Worm (Caenorhabditis elegans) whole organism, L4/young adult: ENCODE results near the gene T03G11.10.
A peak's percentile ranks its signal among the peaks of the same experiment; 100 is the strongest.

Experiments
- W03F9.2 ChIP-seq: fragments of 150-350 bp; optimal IDR thresholded peaks from 2 replicates; lab custom pipeline; 2014; ENCODE audit warnings: missing biosample characterization, missing genetic modification characterization
- dao-5 ChIP-seq: sonication (generic microtip); optimal IDR thresholded peaks from 2 replicates; lab custom pipeline; 2016; ENCODE audit warnings: missing genotype, missing genetic modification characterization, moderate library complexity, missing compliant biosample characterization
- him-1 ChIP-seq: sonication (generic microtip); optimal IDR thresholded peaks from 2 replicates; lab custom pipeline; 2016; ENCODE audit warnings: missing genotype, missing genetic modification reagents, missing genetic modification characterization, missing compliant biosample characterization

The T03G11.10 gene

DNA sequence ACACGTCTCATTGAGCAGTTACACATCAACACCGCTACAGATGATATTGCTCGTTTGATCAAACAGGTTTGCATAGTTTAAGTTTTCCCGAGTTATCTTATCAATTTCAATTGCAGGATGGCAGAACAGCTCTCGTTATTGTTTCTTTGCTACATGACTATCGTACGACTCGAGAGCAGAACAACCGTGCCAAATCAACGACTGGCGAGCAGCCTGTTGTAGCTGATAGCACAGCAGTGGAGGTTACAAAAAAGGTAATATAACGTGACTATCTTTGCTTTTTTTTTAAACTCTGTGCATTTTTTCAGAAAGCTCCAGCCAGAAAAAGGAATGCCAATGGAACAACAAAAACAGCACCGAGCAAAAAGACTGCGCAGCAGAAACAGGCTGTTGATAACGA, 31.4 kb upstream of the T03G11.10 start:
- no peak for TF ChIP-seq dao-5 (tag; lab: Kevin White, UChicago)
- no peak for TF ChIP-seq him-1
- TF ChIP-seq W03F9.2: no peak

DNA sequence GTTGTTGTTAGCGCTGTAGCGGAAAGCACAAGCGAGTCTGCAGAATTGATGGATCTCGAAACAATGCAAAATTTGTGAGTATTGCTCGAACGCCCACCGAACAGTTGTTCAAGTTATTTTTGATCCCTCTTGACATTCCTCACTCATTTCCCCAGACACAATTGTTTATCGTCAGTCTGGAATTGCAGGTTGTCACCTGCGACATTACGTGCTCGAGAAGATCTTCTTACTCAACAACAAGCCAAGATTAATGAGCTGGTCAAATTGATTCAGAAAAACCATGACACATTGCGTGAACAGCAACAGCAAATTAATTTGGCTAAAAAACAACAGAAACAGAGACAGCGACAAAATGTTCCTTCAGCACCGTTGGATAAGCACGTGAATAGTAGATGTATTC, 30.9 kb upstream of the T03G11.10 start:
- TF ChIP-seq dao-5 (tag; lab: Kevin White, UChicago): no peak
- TF ChIP-seq him-1: no peak
- no peak for TF ChIP-seq W03F9.2

DNA sequence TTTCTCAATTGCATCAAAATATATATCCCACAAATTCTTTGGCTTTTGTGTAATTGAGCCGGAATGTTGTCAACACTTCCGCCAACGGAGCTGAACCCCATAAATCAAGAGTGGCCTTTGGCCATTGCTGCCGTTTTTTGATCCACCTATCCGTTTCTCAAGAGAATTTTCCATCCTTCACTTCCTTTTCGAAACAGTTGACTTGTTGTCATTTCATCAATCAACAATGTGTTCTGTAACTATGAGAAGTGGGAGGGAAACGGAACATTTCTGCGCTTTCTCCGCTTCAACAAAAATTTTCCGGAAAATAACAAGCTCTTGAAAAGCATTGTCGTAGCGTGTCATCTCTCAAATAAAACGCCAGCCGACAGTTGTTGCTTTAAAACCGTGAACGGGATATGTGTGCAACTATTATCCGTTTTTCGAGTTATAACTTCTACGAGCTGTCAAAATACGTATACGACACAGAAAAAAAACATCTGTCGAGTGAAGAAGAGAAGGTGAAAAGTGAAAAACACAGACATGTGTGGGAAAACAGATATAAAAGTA, 28.9 kb upstream of the T03G11.10 start:
- TF ChIP-seq him-1: no peak
- TF ChIP-seq dao-5 (tag; lab: Kevin White, UChicago): no peak
- TF ChIP-seq W03F9.2: no peak

DNA sequence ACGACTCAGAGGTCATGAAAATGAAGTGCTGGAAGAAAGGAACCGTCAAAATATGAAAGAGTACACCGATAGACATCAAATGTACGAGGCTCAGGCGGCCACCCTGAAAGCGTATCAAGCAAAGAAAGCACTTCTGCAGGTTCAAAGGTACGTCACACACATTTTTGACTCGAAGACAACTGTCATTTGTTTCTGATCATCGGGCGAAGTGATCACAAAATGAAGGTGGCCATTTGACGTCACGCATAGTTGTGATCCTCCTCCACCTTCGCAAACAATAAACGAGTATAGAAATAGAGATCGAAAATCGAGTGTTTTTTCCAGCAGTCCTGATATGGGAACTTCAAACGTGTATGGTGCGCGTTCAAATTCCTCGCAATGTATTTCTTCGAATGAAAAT, 28.3 kb upstream of the T03G11.10 start:
- TF ChIP-seq dao-5 (tag; lab: Kevin White, UChicago) (no peak), W03F9.2 (no peak), him-1 (no peak)

DNA sequence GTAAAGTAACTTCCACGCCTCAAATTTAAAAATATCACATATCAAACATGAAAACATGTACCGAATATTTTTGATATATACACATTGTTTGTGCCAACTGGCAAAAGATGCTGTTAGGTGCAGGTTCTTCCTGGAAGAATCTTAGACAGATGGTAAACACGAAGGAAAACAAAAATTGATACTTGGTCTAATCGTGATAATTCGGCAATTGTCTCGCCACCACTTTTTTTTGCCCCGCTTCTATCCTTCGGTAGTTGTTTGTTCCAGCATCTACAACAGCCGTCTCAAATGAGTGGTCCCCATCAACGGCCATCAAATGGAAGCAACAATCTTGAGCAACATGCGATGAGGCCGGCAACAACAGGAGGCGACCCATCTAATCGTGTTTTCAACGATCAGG, 26.5 kb upstream of the T03G11.10 start:
- no peak for TF ChIP-seq him-1
- TF ChIP-seq dao-5 (tag; lab: Kevin White, UChicago): no peak
- TF ChIP-seq W03F9.2: no peak

DNA sequence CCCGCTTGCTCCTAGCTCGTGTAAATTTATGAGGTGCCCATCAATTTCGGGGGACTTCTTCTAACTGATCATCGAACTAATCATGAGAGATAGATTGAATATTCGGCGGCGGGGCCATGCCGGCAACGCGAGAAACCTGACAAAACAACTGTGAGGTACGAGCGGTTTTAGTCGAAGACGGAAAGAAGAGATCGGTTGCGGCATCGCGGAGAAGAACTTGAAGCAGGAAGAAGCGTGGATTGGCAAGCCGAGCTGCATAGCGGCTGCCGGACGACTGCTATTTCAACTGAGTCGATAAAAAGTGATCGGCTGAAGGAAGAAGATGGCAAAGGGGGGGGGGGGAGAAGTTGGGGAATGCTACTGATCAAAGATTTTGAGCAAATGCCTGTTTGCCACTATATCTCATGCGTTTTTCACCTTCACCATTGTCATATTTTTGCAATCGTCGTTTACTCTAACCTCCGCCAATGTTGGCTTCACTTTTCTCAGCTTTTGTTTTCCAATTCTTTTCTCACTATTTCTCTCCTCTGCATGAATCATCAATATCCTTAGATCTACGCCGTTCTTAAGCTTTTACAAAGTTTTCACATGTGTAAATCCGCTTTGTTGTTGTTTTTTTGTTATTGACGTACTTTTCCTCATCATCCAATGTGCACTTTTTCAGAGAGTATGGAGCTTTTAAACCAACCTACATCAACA, 24.6 kb upstream of the T03G11.10 start, which contains the start of gene pqn-62:
Gene pqn-62 (plus strand): TSS at position 649 of the 699 bp plus-strand sequence.
- TF ChIP-seq him-1 (no peak), W03F9.2 (no peak), dao-5 (tag; lab: Kevin White, UChicago) (no peak)

DNA sequence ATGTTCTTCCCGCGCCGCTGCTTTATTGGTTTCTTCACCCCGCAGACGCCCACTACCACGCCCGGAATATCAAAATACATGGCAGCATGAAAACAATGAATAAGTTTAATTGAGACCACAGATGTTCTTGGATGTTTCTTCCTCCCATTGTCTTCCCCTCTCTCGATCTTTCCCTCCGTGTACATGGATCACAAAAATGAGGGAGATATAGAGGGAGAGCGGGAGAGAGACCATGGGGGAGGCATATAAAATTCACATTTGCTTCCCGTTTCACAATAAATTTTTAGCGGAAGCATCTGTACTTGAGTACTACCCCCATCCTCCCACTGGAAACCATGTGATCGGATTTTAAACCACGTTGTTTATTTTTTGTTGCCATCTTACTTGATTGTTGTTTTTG, 22.4 kb upstream of the T03G11.10 start:
- no peak for TF ChIP-seq W03F9.2
- no peak for TF ChIP-seq him-1
- no peak for TF ChIP-seq dao-5 (tag; lab: Kevin White, UChicago)

DNA sequence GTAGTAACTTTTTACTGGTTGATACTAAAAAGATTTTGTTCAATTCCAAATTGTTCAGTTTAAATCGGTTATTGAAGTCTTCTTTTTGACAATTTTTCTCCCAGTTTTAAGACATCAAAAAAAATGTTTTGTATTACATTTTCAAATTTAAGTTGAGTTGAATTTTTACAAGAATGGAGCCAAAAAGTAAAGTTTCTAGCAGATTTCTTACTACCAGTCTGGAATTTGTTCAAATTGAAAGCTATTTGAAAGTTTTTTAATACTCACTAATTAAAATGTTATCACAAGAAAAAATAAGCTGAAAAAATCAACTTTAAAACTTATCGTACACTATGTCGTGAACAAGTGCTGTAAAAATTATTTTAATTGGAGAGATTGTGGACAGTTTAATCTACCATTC, 19.1 kb upstream of the T03G11.10 start:
- no peak for TF ChIP-seq W03F9.2
- no peak for TF ChIP-seq him-1
- TF ChIP-seq dao-5 (tag; lab: Kevin White, UChicago): no peak

DNA sequence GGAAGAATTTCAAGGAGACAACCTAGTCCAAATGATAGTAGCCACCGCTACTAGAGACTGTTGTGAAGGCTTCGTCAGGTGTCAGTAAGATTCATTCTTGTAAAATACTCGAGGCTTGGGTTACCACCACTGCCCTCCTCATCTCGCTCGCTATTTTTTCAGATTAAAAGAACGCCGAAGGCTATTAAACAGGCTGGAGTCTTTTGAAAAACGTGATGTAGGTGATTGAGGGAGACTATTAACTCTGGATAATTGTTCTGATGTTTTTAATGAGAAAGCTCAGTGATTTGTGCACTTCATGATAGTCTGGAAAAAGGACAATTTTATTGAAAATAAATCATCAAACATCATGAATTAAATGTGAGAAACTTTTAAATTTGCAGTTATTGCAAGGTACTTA, 18.0 kb upstream of the T03G11.10 start, which contains the start of gene zig-6:
Gene zig-6 (minus strand): TSS at position 101 of the 400 bp plus-strand sequence.
- TF ChIP-seq W03F9.2 (no peak), dao-5 (tag; lab: Kevin White, UChicago) (no peak), him-1 (no peak)

DNA sequence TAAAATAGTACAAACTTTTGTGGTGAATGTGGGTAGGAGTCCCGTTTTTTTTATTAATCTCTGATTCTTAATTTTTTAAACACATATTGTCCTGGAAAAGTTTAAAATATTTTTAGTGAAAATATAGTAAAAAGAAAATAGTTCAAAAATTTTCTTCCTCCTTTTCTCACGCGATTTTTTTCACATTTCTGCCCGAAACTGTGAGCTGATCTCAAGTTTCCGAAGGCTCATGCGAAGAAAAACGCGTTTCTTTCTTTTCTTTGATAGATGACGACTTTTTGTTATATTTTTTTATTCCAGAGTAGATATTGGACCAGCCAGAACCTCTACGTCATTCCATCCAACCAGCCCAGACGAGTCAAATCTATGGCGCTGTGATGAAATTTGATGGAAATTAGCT, 12.9 kb upstream of the T03G11.10 start, which contains the start of gene T03G11.9:
Gene T03G11.9 (plus strand): TSS at position 301 of the 400 bp plus-strand sequence.
- TF ChIP-seq him-1 (no peak), W03F9.2 (no peak), dao-5 (tag; lab: Kevin White, UChicago) (no peak)

DNA sequence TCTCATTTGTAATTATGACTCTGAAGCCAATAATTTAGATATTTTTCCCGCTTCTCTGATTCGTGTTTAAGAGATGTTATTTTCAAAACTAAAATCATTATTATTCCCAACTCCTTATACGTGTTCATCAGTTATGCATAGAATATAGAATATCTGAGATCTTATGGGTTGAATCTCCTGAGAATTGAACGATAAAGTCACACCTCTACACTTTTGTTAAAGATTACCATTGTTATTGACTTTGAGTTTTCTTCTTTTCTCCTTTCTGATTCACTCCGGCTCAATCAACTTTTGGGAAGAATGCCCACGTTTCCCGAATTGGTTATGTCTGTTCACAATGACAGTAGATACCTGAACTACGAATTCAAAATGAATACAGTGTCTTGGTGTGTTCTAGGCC, 8.9 kb upstream of the T03G11.10 start, which contains the start of gene sru-48:
Gene sru-48 (plus strand): TSS at position 301 of the 400 bp plus-strand sequence.
- TF ChIP-seq W03F9.2: no peak
- no peak for TF ChIP-seq dao-5 (tag; lab: Kevin White, UChicago)
- no peak for TF ChIP-seq him-1

DNA sequence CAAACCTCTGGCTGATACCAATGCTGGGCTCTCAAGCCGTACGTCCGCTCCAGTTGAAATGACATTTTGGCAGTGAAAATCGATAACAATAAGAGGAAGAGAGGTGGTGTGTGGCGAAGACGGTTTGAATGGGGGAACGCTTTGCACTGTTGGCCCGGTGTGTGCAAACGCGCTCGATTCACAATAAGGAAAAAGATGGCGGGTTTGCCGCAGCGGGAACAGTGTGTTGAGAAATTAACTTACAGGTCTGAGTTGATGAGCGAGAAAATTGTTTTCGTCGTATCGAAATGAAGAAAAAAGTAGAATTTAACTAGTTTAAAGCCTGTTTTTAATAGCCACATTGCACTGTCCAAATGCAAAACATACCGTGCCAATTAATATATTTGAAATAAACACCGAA, 8.1 kb upstream of the T03G11.10 start, which contains the start of gene metl-9:
Gene metl-9 (minus strand): TSS at position 101 of the 400 bp plus-strand sequence.
- TF ChIP-seq W03F9.2: no peak
- TF ChIP-seq him-1: no peak
- no peak for TF ChIP-seq dao-5 (tag; lab: Kevin White, UChicago)

DNA sequence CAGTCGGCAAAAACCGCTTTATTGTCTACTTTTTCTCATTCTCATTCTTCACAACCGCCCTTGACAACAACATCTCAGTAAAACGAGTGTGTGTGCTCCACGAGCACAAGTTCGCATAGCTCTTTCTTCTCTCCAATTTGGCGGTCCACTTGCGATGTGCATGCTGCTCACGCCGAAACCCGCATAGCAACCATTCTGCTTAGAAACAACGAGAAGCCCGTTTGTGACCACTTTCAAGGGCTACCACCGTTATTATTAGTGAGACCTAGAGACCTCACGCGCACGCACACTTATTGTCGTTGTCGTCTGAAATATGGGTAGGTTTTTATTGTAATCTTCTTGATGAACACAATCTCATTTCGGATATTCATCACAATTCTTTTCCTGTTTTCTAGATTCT, 3.3 kb upstream of the T03G11.10 start, which contains the start of gene zchc-1A:
Gene zchc-1A (plus strand): TSS at position 114 of the 400 bp plus-strand sequence.
- TF ChIP-seq W03F9.2 (no peak), him-1 (no peak), dao-5 (tag; lab: Kevin White, UChicago) (no peak)

DNA sequence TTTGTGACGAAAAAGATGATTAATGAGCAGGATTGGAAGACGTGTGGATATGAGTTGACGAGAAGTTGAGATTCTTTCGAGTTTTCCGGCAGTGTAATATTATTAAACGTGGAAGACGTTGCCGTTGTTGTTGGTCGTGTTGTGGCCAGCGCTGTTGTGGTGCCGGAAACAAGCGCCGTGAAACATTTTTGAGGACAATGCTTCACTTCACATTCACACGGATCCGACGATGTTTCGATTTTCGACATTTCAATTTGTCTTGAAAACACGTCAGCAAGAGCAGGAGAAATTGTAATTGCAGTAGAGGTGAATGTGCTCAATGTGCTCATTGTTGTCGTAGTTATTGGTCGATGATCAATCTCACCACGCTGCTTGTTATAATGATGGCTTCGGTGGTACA, 2.2 kb downstream of the T03G11.10 start:
- TF ChIP-seq dao-5 (tag; lab: Kevin White, UChicago): no peak
- no peak for TF ChIP-seq W03F9.2
- no peak for TF ChIP-seq him-1

DNA sequence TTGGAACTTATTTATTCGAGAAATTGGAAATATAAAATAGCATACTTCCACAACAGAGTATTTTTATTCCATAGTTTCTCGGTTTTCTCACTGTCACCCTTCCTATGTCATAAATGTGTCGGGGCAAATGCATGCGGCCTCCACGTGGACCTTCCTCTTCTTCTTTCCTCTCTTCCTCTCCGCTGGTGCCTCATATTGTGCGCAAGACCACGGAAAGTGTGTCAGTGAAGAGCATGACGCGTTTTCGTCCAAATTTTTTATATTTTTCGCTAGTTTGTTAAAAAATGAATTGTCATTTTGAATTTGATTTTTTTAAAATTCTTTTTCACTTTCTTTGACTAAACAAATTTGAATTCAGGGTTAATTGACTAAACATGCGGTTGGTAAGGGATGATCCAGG, 5.9 kb downstream of the T03G11.10 start, which contains the start of gene mans-3:
Gene mans-3 (plus strand): TSS at position 359 of the 400 bp plus-strand sequence.
- no peak for TF ChIP-seq dao-5 (tag; lab: Kevin White, UChicago)
- TF ChIP-seq W03F9.2: peak; percentile 90
- TF ChIP-seq him-1: peak; percentile 64
